Worm (Caenorhabditis elegans) whole organism, L2 larva: Measurements from ENCODE around the gene col-180.

Source experiments
- C34F6.9 ChIP-seq: fragments of 150-350 bp; optimal IDR thresholded peaks from 2 replicates; lab custom pipeline; 2014; ENCODE audit warnings: missing biosample characterization, missing genetic modification characterization
- F13H6.1 ChIP-seq: sonication (generic microtip); optimal IDR thresholded peaks from 2 replicates; lab custom pipeline; 2016; ENCODE audit warnings: missing genetic modification characterization, missing compliant biosample characterization
- Y55F3AM.14 ChIP-seq: fragments of 200-800 bp; sonication (Bioruptor generic); optimal IDR thresholded peaks from 2 replicates; lab custom pipeline; 2018; ENCODE audit warnings: mild to moderate bottlenecking, missing genetic modification characterization, missing compliant biosample characterization
- ZK546.5 ChIP-seq: sonication (generic microtip); optimal IDR thresholded peaks from 2 replicates; lab custom pipeline; 2017; ENCODE audit warnings: missing biosample characterization, missing genetic modification characterization
- alr-1 ChIP-seq: fragments of 150-350 bp; optimal IDR thresholded peaks from 2 replicates; lab custom pipeline; 2014; ENCODE audit warnings: missing biosample characterization, missing genetic modification characterization
- aly-2 ChIP-seq: fragments of 150-350 bp; optimal IDR thresholded peaks from 2 replicates; lab custom pipeline; 2014; ENCODE audit warnings: missing biosample characterization, missing genetic modification characterization
- ama-1 ChIP-seq: fragments of 150-350 bp; optimal IDR thresholded peaks from 2 replicates; lab custom pipeline; 2018; ENCODE audit warnings: inconsistent platforms
- blmp-1 ChIP-seq: sonication (generic microtip); optimal IDR thresholded peaks from 2 replicates; lab custom pipeline; 2017; ENCODE audit warnings: missing genetic modification characterization, mild to moderate bottlenecking, missing compliant biosample characterization, antibody characterized with exemption, moderate library complexity; ENCODE audit not compliant: insufficient read depth
- ceh-16 ChIP-seq: fragments of 150-350 bp; optimal IDR thresholded peaks from 2 replicates; lab custom pipeline; 2014; ENCODE audit warnings: missing biosample characterization, missing genetic modification characterization
- ceh-82 ChIP-seq: fragments of 150-350 bp; optimal IDR thresholded peaks from 2 replicates; lab custom pipeline; 2014; ENCODE audit warnings: missing biosample characterization, missing genetic modification characterization
- crh-2 ChIP-seq: sonication (generic microtip); optimal IDR thresholded peaks from 2 replicates; lab custom pipeline; 2017; ENCODE audit warnings: missing biosample characterization, missing genetic modification characterization
- egl-27 ChIP-seq: sonication (generic microtip); optimal IDR thresholded peaks from 3 replicates; lab custom pipeline; 2017; ENCODE audit warnings: missing biosample characterization, missing genetic modification reagents, missing genetic modification characterization
- elt-3 ChIP-seq: sonication (generic microtip); optimal IDR thresholded peaks from 2 replicates; lab custom pipeline; 2017; ENCODE audit warnings: missing biosample characterization, missing genetic modification characterization
- fos-1 ChIP-seq: fragments of 150-350 bp; optimal IDR thresholded peaks from 2 replicates; lab custom pipeline; 2014; ENCODE audit warnings: missing biosample characterization, missing genetic modification characterization
- gmeb-1 ChIP-seq: fragments of 150-350 bp; optimal IDR thresholded peaks from 2 replicates; lab custom pipeline; 2014; ENCODE audit warnings: missing biosample characterization, missing genetic modification characterization
- lin-39 ChIP-seq: fragments of 150-350 bp; optimal IDR thresholded peaks from 2 replicates; lab custom pipeline; 2014; ENCODE audit warnings: missing biosample characterization, missing genetic modification reagents, missing genetic modification characterization
- lsy-2 ChIP-seq, 2 experiments: fragments of 150-350 bp in 1 of 2; sonication (generic microtip) in 1 of 2; optimal IDR thresholded peaks; 2 replicates each; lab custom pipeline; 2014 to 2017; ENCODE audit warnings: missing biosample characterization in 2 of 2, missing genetic modification characterization in 2 of 2
- mbf-1 ChIP-seq: sonication (generic microtip); optimal IDR thresholded peaks from 2 replicates; lab custom pipeline; 2017; ENCODE audit warnings: missing biosample characterization, missing genetic modification characterization
- mdl-1 ChIP-seq, 2 experiments: fragments of 150-350 bp in 1 of 2; sonication (generic microtip) in 1 of 2; optimal IDR thresholded peaks; 2 replicates each; lab custom pipeline; 2017; ENCODE audit warnings: missing biosample characterization in 2 of 2, missing genetic modification characterization in 2 of 2
- nhr-129 ChIP-seq: fragments of 150-350 bp; optimal IDR thresholded peaks from 2 replicates; lab custom pipeline; 2014; ENCODE audit warnings: missing biosample characterization, missing genetic modification characterization
- nhr-25 ChIP-seq: fragments of 150-350 bp; sonication (generic microtip); optimal IDR thresholded peaks from 3 replicates; lab custom pipeline; 2014; ENCODE audit warnings: missing biosample characterization, missing genetic modification characterization
- nhr-6 ChIP-seq: fragments of 150-350 bp; optimal IDR thresholded peaks from 2 replicates; lab custom pipeline; 2014; ENCODE audit warnings: missing biosample characterization, missing genetic modification characterization
- nhr-77 ChIP-seq: fragments of 150-350 bp; optimal IDR thresholded peaks from 2 replicates; lab custom pipeline; 2014; ENCODE audit warnings: missing biosample characterization, missing genetic modification characterization
- sem-4 ChIP-seq: fragments of 150-350 bp; optimal IDR thresholded peaks from 2 replicates; lab custom pipeline; 2014; ENCODE audit warnings: missing biosample characterization, missing genetic modification reagents, missing genetic modification characterization
- sma-9 ChIP-seq, 2 experiments: fragments of 150-350 bp in 1 of 2; sonication (generic microtip) in 1 of 2; optimal IDR thresholded peaks; 2 replicates each; lab custom pipeline; 2014 to 2016; ENCODE audit warnings: missing genetic modification characterization in 2 of 2, mild to moderate bottlenecking in 1 of 2, missing biosample characterization in 1 of 2, missing compliant biosample characterization in 1 of 2, missing genetic modification reagents in 1 of 2, moderate library complexity in 1 of 2
- unc-55 ChIP-seq: fragments of 150-350 bp; sonication (generic microtip); optimal IDR thresholded peaks from 3 replicates; lab custom pipeline; 2014; ENCODE audit warnings: missing biosample characterization, missing genetic modification reagents, missing genetic modification characterization
- ztf-11 ChIP-seq: sonication (generic microtip); optimal IDR thresholded peaks from 2 replicates; lab custom pipeline; 2017; ENCODE audit warnings: missing biosample characterization, missing genetic modification characterization
- ztf-4 ChIP-seq: fragments of 150-350 bp; optimal IDR thresholded peaks from 2 replicates; lab custom pipeline; 2014; ENCODE audit warnings: missing biosample characterization, missing genetic modification characterization

Gene col-180

DNA sequence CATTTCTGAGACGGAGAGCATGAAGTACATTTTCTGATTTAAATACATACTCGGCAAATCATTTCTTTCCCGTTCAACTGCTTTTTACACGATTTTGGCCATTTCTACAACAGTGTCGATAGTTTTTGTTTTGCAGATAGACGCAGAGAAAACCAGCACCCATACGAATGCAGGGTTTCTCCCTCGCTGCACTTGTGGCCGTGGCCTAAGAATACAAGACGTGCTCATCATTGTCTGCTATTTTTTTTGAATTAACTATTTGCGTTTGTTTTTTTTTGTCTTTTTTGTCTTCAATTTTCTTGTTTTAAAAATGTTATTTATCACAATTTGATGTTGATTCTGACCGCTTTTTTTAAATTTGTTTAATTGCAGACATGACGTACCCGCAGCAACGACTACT is 19.0 kb downstream of the col-180 start, which contains the start of gene smcl-1:
smcl-1 (plus strand) TSS at position 373 of the 400 bp plus-strand sequence.
- no peak for TF ChIP-seq ZK546.5 (tag; lab: Kevin White, UChicago)
- no peak for TF ChIP-seq ztf-11 (tag; lab: Kevin White, UChicago)
- no peak for TF ChIP-seq lin-39 (tag; lab: Kevin White, UChicago)
- peak; percentile 73 for TF ChIP-seq fos-1 (tag; lab: Kevin White, UChicago)
- no peak for TF ChIP-seq Y55F3AM.14 (GFP tag; lab: Kevin White, UChicago)
- peak; percentile 64 for TF ChIP-seq C34F6.9 (tag; lab: Kevin White, UChicago)
- TF ChIP-seq crh-2, result peak; percentile 31
- TF ChIP-seq blmp-1 (tag; lab: Kevin White, UChicago), result no peak
- peak; percentile 62 for TF ChIP-seq nhr-129 (tag; lab: Kevin White, UChicago)
- no peak for TF ChIP-seq nhr-6 (tag; lab: Kevin White, UChicago)
- no peak for TF ChIP-seq nhr-25 (tag; lab: Kevin White, UChicago)
- TF ChIP-seq sma-9 (GFP tag; optimal IDR thresholded peaks at IDR 0.05; lab: Kevin White, UChicago), result peak; percentile 67
- TF ChIP-seq sma-9 (tag; optimal IDR thresholded peaks at IDR 0.05; lab: Kevin White, UChicago), result no peak
- TF ChIP-seq, all 48 proteins: peak for 5

- TF ChIP-seq ztf-4 (tag; lab: Kevin White, UChicago), result no peak
- no peak for TF ChIP-seq nhr-77 (tag; lab: Kevin White, UChicago)
Observed at ce11 chrX:11690014-11690591, 22.0 kb downstream of the col-180 start, which contains the start of the genes C44C10.10 and C44C10.5. Gene C44C10.10 (plus strand): TSS chrX:11690314. Gene C44C10.5 (plus strand): TSS chrX:11690541.

- TF ChIP-seq unc-55 (GFP tag; lab: Kevin White, UChicago), result no peak
- no peak for TF ChIP-seq mdl-1 (tag; optimal IDR thresholded peaks at IDR 0.05; lab: Kevin White, UChicago)
- no peak for TF ChIP-seq gmeb-1 (tag; lab: Kevin White, UChicago)
- no peak for TF ChIP-seq ama-1 (lab: Kevin White, UChicago)
- no peak for TF ChIP-seq lsy-2 (tag; optimal IDR thresholded peaks at IDR 0.05; lab: Kevin White, UChicago)
- TF ChIP-seq C34F6.9 (tag; lab: Kevin White, UChicago), result no peak
- no peak for TF ChIP-seq ztf-4 (tag; lab: Kevin White, UChicago)
Observed at ce11 chrX:11687836-11688319, 24.2 kb downstream of the col-180 start, which contains the start of gene C44C10.7. Gene C44C10.7 (minus strand): TSS chrX:11688269.

DNA sequence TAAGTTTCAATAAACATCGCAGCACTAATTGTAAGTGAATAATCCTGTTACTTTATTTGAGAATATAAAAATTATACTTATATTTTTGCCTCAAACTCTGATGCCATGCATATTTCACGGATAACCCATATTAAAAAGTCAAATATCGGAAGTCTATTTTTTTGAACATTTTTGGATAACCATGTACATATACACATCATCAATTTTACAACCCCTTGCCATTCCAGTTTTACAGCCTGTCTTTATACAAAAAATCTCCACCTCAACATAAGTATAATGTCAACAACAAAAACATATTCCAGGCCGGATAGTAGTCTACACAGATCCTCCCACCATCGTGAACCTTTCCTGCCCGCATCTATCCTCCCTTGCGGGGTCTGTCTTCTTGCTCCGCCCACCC is 27.8 kb downstream of the col-180 start, which contains the start of gene hnd-1:
hnd-1 (plus strand) TSS at position 301 of the 400 bp plus-strand sequence.
- no peak for TF ChIP-seq nhr-25 (tag; lab: Kevin White, UChicago)
- no peak for TF ChIP-seq ceh-82
- TF ChIP-seq mdl-1 (tag; optimal IDR thresholded peaks at IDR 0.05; lab: Kevin White, UChicago), result no peak
- no peak for TF ChIP-seq mbf-1 (tag; lab: Kevin White, UChicago)
- no peak for TF ChIP-seq nhr-6 (tag; lab: Kevin White, UChicago)
- TF ChIP-seq elt-3, result no peak
- no peak for TF ChIP-seq gmeb-1 (tag; lab: Kevin White, UChicago)
- TF ChIP-seq egl-27, result no peak
- TF ChIP-seq nhr-77 (tag; lab: Kevin White, UChicago), result no peak
- TF ChIP-seq sma-9 (GFP tag; optimal IDR thresholded peaks at IDR 0.05; lab: Kevin White, UChicago), result no peak
- TF ChIP-seq sma-9 (tag; optimal IDR thresholded peaks at IDR 0.05; lab: Kevin White, UChicago), result no peak
- no peak for TF ChIP-seq lsy-2 (tag; optimal IDR thresholded peaks at IDR 0.05; lab: Kevin White, UChicago)
- TF ChIP-seq ceh-16 (tag; lab: Kevin White, UChicago), result no peak
- TF ChIP-seq, all 48 proteins: peak for 0

- TF ChIP-seq F13H6.1 (tag; lab: Kevin White, UChicago) (peak; percentile 6), sem-4 (no peak), aly-2 (tag; lab: Kevin White, UChicago) (no peak), fos-1 (tag; lab: Kevin White, UChicago) (peak; percentile 83), alr-1 (no peak), sma-9 (GFP tag; optimal IDR thresholded peaks at IDR 0.05; lab: Kevin White, UChicago) (peak; percentile 24), sma-9 (tag; optimal IDR thresholded peaks at IDR 0.05; lab: Kevin White, UChicago) (no peak), crh-2 (peak; percentile 11)
Observed at ce11 chrX:11680851-11681250, 31.2 kb downstream of the col-180 start, which contains the start of gene T04F8.7. Gene T04F8.7 (minus strand): TSS chrX:11680980.
